Worm (Caenorhabditis elegans): ENCODE data around the gene F07C6.2.

F07C6.2 gene

DNA sequence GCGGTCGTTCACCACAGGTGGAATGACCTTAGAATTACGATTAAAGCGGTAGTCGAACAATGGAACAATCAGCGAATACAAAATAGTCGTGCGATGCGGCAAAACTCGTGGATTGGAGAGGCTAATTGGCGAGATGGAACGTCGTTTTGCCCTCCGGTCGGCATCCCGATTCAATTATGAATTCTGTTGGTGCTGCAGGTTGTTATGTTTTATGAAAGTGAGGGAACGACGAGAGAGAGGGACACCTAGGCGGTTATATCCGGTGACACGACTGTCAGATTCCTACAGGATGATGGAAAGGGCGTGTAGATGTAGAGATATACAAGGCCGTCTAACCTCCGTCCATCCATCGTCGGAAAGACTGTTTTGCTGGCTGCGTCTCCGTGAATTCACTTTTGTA, 25.7 kb downstream of the F07C6.2 start:
- TF ChIP-seq tbx-11 (GFP tag; IDR thresholded peaks at IDR 0.05), result no peak
- no peak for TF ChIP-seq ama-1 (optimal IDR thresholded peaks at IDR 0.05)
- TF ChIP-seq hmg-4 (GFP tag; optimal IDR thresholded peaks at IDR 0.05), result no peak

DNA sequence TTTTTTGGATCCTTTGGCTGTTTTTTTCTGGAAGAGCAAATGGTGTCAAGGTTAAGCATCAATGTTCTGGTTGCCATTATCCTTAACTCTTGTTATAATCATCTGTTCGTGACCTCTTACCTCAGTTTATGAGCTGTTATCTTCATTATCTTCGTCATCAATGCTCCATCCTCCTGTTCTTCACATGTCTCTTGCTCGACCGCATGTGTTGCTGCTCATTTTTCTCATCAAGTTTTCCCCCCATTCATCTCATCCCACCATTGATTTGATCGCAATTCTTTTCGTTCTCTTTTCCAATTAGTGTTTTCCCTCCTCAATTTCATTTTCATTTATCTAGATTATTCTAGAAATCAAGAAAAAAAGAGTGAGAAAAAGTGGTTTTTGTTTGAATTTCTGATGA, 26.6 kb downstream of the F07C6.2 start:
- no peak for TF ChIP-seq hmbx-1 (tag; optimal IDR thresholded peaks at IDR 0.05)
- TF ChIP-seq ama-1 (optimal IDR thresholded peaks at IDR 0.05), result no peak
- TF ChIP-seq F13C5.2 (tag; optimal IDR thresholded peaks at IDR 0.05), result no peak
- TF ChIP-seq tbx-11 (GFP tag; IDR thresholded peaks at IDR 0.05), result no peak
- TF ChIP-seq pes-1 (GFP tag; IDR thresholded peaks at IDR 0.05), result no peak
- TF ChIP-seq ceh-36 (tag; optimal IDR thresholded peaks at IDR 0.05), result no peak
- no peak for TF ChIP-seq ceh-13 (GFP tag; optimal IDR thresholded peaks at IDR 0.05)
- TF ChIP-seq aly-1 (tag; optimal IDR thresholded peaks at IDR 0.05), result no peak
- TF ChIP-seq tbx-37 (GFP tag; conservative IDR thresholded peaks at IDR 0.05), result no peak
- TF ChIP-seq B0310.2 (tag; optimal IDR thresholded peaks at IDR 0.05), result no peak

- TF ChIP-seq scrt-1 (GFP tag; IDR thresholded peaks at IDR 0.05), result no peak
- TF ChIP-seq tbx-11 (GFP tag; IDR thresholded peaks at IDR 0.05), result no peak
- TF ChIP-seq hmg-4 (GFP tag; optimal IDR thresholded peaks at IDR 0.05), result no peak
- no peak for TF ChIP-seq ets-7 (tag; optimal IDR thresholded peaks at IDR 0.05)
- no peak for TF ChIP-seq F13C5.2 (tag; optimal IDR thresholded peaks at IDR 0.05)
- no peak for TF ChIP-seq sea-1 (GFP tag; conservative IDR thresholded peaks at IDR 0.05)
Observed at ce11 chrIV:12825304-12825703, 34.3 kb downstream of the F07C6.2 start, which contains the start of gene M02B1.4. Gene M02B1.4, minus strand, starts transcription at chrIV:12825312.

- no peak for TF ChIP-seq ceh-36 (tag; optimal IDR thresholded peaks at IDR 0.05)
- TF ChIP-seq tra-4 (tag; optimal IDR thresholded peaks at IDR 0.05), result no peak
- TF ChIP-seq B0310.2 (tag; optimal IDR thresholded peaks at IDR 0.05), result no peak
- TF ChIP-seq aly-1 (tag; optimal IDR thresholded peaks at IDR 0.05), result no peak
- TF ChIP-seq scrt-1 (GFP tag; IDR thresholded peaks at IDR 0.05), result no peak
- TF ChIP-seq hmg-4 (GFP tag; optimal IDR thresholded peaks at IDR 0.05), result no peak
- TF ChIP-seq flt-1 (GFP tag; IDR thresholded peaks at IDR 0.05), result no peak
- no peak for TF ChIP-seq ets-7 (tag; optimal IDR thresholded peaks at IDR 0.05)
- no peak for TF ChIP-seq hnd-1 (tag; optimal IDR thresholded peaks at IDR 0.05)
- no peak for TF ChIP-seq hmbx-1 (tag; optimal IDR thresholded peaks at IDR 0.05)
- no peak for TF ChIP-seq F13C5.2 (tag; optimal IDR thresholded peaks at IDR 0.05)
- no peak; the same call in 1 of the 2 replicates for TF ChIP-seq tbx-37 (GFP tag; conservative IDR thresholded peaks at IDR 0.05)
- no peak for TF ChIP-seq ceh-13 (GFP tag; optimal IDR thresholded peaks at IDR 0.05)
- no peak for TF ChIP-seq sea-1 (GFP tag; conservative IDR thresholded peaks at IDR 0.05)
- TF ChIP-seq tbx-11 (GFP tag; IDR thresholded peaks at IDR 0.05), result no peak
- TF ChIP-seq ama-1 (optimal IDR thresholded peaks at IDR 0.05), result no peak
Observed at ce11 chrIV:12830829-12831392, 39.9 kb downstream of the F07C6.2 start.

DNA sequence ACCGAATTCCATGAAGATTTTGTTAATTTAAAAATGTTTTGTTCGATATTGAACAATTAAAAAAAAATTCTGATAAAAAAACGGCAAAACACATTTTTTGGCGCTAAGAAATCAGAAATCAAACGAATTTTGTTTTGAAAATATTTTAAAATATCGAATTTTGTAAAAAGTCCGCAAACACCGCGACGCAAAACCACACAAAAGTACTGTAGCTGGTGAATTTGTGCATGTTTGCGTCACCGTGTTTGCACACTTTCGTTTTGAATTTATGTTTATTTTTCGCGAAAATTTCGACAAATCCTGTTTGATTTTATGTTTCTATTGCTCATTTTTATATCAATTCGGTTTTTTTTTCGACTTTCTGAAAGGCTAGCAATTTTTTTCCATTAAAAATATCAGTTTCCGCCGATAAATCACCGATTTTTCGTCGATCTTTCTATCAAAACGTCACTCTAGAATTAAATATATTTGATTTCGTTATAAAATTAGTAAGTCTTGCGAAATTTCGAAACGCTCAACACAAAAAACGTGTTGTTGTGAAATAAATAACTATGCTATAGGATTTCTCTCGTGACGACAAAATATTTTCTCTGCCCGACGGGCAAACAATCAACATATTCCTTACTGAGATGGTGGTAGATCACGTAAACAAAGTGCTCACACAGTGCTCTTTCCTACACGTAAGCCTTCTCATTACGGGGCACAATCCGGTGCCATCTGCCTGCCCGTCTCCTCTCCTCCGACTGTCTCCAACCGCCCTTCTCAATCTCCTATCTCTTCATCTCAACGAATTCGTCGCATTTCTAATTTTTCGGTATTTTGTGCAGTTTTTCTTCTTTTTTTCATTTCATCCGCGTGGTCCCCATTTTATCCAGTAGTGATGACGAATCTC, 40.9 kb downstream of the F07C6.2 start:
- TF ChIP-seq B0310.2 (tag; optimal IDR thresholded peaks at IDR 0.05) (no peak), ama-1 (optimal IDR thresholded peaks at IDR 0.05) (no peak), hmbx-1 (tag; optimal IDR thresholded peaks at IDR 0.05) (no peak), hnd-1 (tag; optimal IDR thresholded peaks at IDR 0.05) (no peak), hmg-4 (GFP tag; optimal IDR thresholded peaks at IDR 0.05) (no peak), sea-1 (GFP tag; conservative IDR thresholded peaks at IDR 0.05) (no peak), tra-4 (tag; optimal IDR thresholded peaks at IDR 0.05) (no peak), tbx-37 (GFP tag; conservative IDR thresholded peaks at IDR 0.05) (no peak)

ce11 chrIV:12833698-12834416, 42.9 kb downstream of the F07C6.2 start:
- TF ChIP-seq tbx-37 (GFP tag; conservative IDR thresholded peaks at IDR 0.05) (no peak), flt-1 (GFP tag; IDR thresholded peaks at IDR 0.05) (no peak), ceh-36 (tag; optimal IDR thresholded peaks at IDR 0.05) (no peak)

DNA sequence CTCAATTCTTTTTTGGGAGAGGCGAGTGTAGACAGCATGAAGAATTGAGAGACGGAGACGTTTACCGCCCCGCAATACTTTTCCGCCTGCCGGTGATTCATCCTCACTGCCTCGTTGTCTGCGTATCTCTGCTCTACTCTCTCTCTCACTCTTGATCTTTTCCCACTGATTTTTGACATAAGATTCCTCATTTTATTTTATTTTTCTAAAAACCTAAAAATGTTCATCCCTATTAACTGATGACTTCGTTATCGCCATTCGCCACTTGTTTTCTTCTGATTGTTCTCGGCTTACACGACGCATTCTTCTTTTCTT, 43.4 kb downstream of the F07C6.2 start:
- TF ChIP-seq flt-1 (GFP tag; IDR thresholded peaks at IDR 0.05) (no peak), hmg-4 (GFP tag; optimal IDR thresholded peaks at IDR 0.05) (no peak), tra-4 (tag; optimal IDR thresholded peaks at IDR 0.05) (no peak), B0310.2 (tag; optimal IDR thresholded peaks at IDR 0.05) (no peak), F13C5.2 (tag; optimal IDR thresholded peaks at IDR 0.05) (no peak), sea-1 (GFP tag; conservative IDR thresholded peaks at IDR 0.05) (no peak), ceh-36 (tag; optimal IDR thresholded peaks at IDR 0.05) (no peak), scrt-1 (GFP tag; IDR thresholded peaks at IDR 0.05) (no peak), hmbx-1 (tag; optimal IDR thresholded peaks at IDR 0.05) (no peak), hnd-1 (tag; optimal IDR thresholded peaks at IDR 0.05) (no peak), ceh-13 (GFP tag; optimal IDR thresholded peaks at IDR 0.05) (no peak), ets-7 (tag; optimal IDR thresholded peaks at IDR 0.05) (no peak), tbx-37 (GFP tag; conservative IDR thresholded peaks at IDR 0.05) (no peak), pes-1 (GFP tag; IDR thresholded peaks at IDR 0.05) (no peak), tbx-11 (GFP tag; IDR thresholded peaks at IDR 0.05) (no peak), aly-1 (tag; optimal IDR thresholded peaks at IDR 0.05) (no peak), ama-1 (optimal IDR thresholded peaks at IDR 0.05) (no peak)
